Fruit fly (Drosophila melanogaster) whole organism, embryonic: ENCODE results near the gene FASN2.

Source experiments
- CG10274 ChIP-seq: fragments of 200-800 bp; sonication (Bioruptor generic); optimal IDR thresholded peaks from 3 replicates; lab custom pipeline; 2017; ENCODE audit warnings: missing biosample characterization, mild to moderate bottlenecking, missing genetic modification characterization
- CG10959 ChIP-seq: fragments of 200-800 bp; sonication (Bioruptor generic); IDR thresholded peaks from 2 replicates; pipeline ENCODE4 v1.3.6; 2022; ENCODE audit warnings: missing biosample characterization, missing genetic modification characterization
- CG11247 ChIP-seq: fragments of 200-800 bp; sonication (Bioruptor generic); IDR thresholded peaks from 2 replicates; pipeline ENCODE4 v1.3.6; 2022; ENCODE audit warnings: missing biosample characterization, missing genetic modification characterization
- CG12155 ChIP-seq: fragments of 200-800 bp; sonication (Bioruptor generic); optimal IDR thresholded peaks from 3 replicates; lab custom pipeline; 2016; ENCODE audit warnings: missing biosample characterization, missing genetic modification characterization
- CG1603 ChIP-seq: fragments of 200-800 bp; sonication (Bioruptor generic); optimal IDR thresholded peaks from 2 replicates; lab custom pipeline; 2019; ENCODE audit warnings: missing biosample characterization, mild to moderate bottlenecking, missing genetic modification characterization, moderate library complexity
- CG16779 ChIP-seq: fragments of 200-800 bp; sonication (Bioruptor generic); IDR thresholded peaks from 2 replicates; pipeline ENCODE4 v1.3.6; 2022; ENCODE audit warnings: missing biosample characterization, missing genetic modification characterization
- CG17186 ChIP-seq: fragments of 200-800 bp; sonication (Bioruptor generic); optimal IDR thresholded peaks from 3 replicates; lab custom pipeline; 2017; ENCODE audit warnings: missing biosample characterization, missing genetic modification reagents, missing genetic modification characterization
- CG17328 ChIP-seq: fragments of 200-800 bp; sonication (Bioruptor generic); IDR thresholded peaks from 2 replicates; pipeline ENCODE4 v1.3.6; 2022; ENCODE audit warnings: missing biosample characterization, missing genetic modification characterization
- CG17568 ChIP-seq: fragments of 200-800 bp; sonication (Bioruptor generic); optimal IDR thresholded peaks from 2 replicates; lab custom pipeline; 2018; ENCODE audit warnings: missing biosample characterization, mild to moderate bottlenecking, missing genetic modification characterization, moderate library complexity
- CG17612 ChIP-seq: fragments of 200-800 bp; sonication (Bioruptor generic); IDR thresholded peaks from 2 replicates; pipeline ENCODE4 v1.3.6; 2022; ENCODE audit warnings: missing biosample characterization, missing genetic modification characterization
- CG18011 ChIP-seq: fragments of 200-800 bp; sonication (Bioruptor generic); optimal IDR thresholded peaks from 2 replicates; lab custom pipeline; 2017; ENCODE audit warnings: missing biosample characterization, missing genetic modification characterization, mild to moderate bottlenecking, moderate library complexity, missing genotype
- CG18262 ChIP-seq: fragments of 200-800 bp; optimal IDR thresholded peaks from 3 replicates; lab custom pipeline; 2019; ENCODE audit warnings: missing biosample characterization, mild to moderate bottlenecking, missing genetic modification characterization, moderate library complexity
- CG2712 ChIP-seq: fragments of 200-800 bp; optimal IDR thresholded peaks from 3 replicates; lab custom pipeline; 2019; ENCODE audit warnings: missing biosample characterization, mild to moderate bottlenecking, missing genetic modification characterization, moderate library complexity
- CG30403 ChIP-seq: fragments of 200-800 bp; sonication (Bioruptor generic); optimal IDR thresholded peaks from 3 replicates; lab custom pipeline; 2016; ENCODE audit warnings: missing biosample characterization, missing genetic modification characterization
- CG31365 ChIP-seq: fragments of 200-800 bp; sonication (Bioruptor generic); optimal IDR thresholded peaks from 2 replicates; lab custom pipeline; 2018; ENCODE audit warnings: missing biosample characterization, mild to moderate bottlenecking, missing genetic modification characterization
- CG7928 ChIP-seq: fragments of 200-800 bp; sonication (Bioruptor generic); optimal IDR thresholded peaks from 2 replicates; lab custom pipeline; 2017; ENCODE audit warnings: missing biosample characterization, mild to moderate bottlenecking, missing genetic modification characterization
- CG8290 ChIP-seq, 3 experiments: fragments of 200-800 bp; sonication (Bioruptor generic); optimal IDR thresholded peaks; 2 replicates each; lab custom pipeline; 2016 to 2019; ENCODE audit warnings: missing biosample characterization in 3 of 3, missing genetic modification characterization in 3 of 3, mild to moderate bottlenecking in 2 of 3, moderate library complexity in 1 of 3
- CG8944 ChIP-seq: fragments of 200-800 bp; sonication (Bioruptor generic); optimal IDR thresholded peaks from 3 replicates; lab custom pipeline; 2016; ENCODE audit warnings: missing biosample characterization, missing genetic modification characterization
- CG9797 ChIP-seq: fragments of 200-800 bp; sonication (Bioruptor generic); optimal IDR thresholded peaks from 3 replicates; lab custom pipeline; 2018; ENCODE audit warnings: missing biosample characterization, mild to moderate bottlenecking, missing genetic modification characterization
- CkIIα-i1 ChIP-seq: fragments of 200-800 bp; sonication (Bioruptor generic); IDR thresholded peaks from 2 replicates; pipeline ENCODE4 v1.3.6; 2022; ENCODE audit warnings: missing biosample characterization, missing genetic modification characterization
- D19A ChIP-seq: fragments of 200-800 bp; optimal IDR thresholded peaks from 3 replicates; lab custom pipeline; 2019; ENCODE audit warnings: missing biosample characterization, mild to moderate bottlenecking, missing genetic modification characterization, moderate library complexity
- Deaf1 ChIP-seq: fragments of 200-800 bp; optimal IDR thresholded peaks from 3 replicates; lab custom pipeline; 2019; ENCODE audit warnings: missing biosample characterization, mild to moderate bottlenecking, missing genetic modification characterization, moderate library complexity
- Eip74EF ChIP-seq, 2 experiments: fragments of 200-800 bp in 1 of 2; fragments of >200 bp in 1 of 2; sonication (Bioruptor generic) in 1 of 2; optimal IDR thresholded peaks; 2 replicates each; lab custom pipeline; 2017 to 2019; ENCODE audit warnings: missing biosample characterization in 2 of 2, missing genetic modification characterization in 2 of 2, mild to moderate bottlenecking in 1 of 2, moderate library complexity in 1 of 2
- Elba2 ChIP-seq: fragments of 200-800 bp; sonication (Bioruptor generic); optimal IDR thresholded peaks from 3 replicates; lab custom pipeline; 2016; ENCODE audit warnings: missing biosample characterization, missing genetic modification characterization
- Ets65A ChIP-seq: fragments of 200-800 bp; sonication (Bioruptor generic); peaks from one replicate; lab custom pipeline; 2016; ENCODE audit warnings: missing biosample characterization, missing genetic modification characterization
- Meics ChIP-seq: fragments of 200-800 bp; sonication (Bioruptor generic); optimal IDR thresholded peaks from 2 replicates; lab custom pipeline; 2017; ENCODE audit warnings: missing biosample characterization, mild to moderate bottlenecking, missing genetic modification characterization
- Myb ChIP-seq: fragments of 200-800 bp; sonication (Bioruptor generic); optimal IDR thresholded peaks from 2 replicates; lab custom pipeline; 2016; ENCODE audit warnings: missing biosample characterization, missing genetic modification characterization
- Neu2 ChIP-seq: fragments of 200-800 bp; sonication (Bioruptor generic); optimal IDR thresholded peaks from 3 replicates; lab custom pipeline; 2016; ENCODE audit warnings: missing biosample characterization, missing genetic modification characterization, borderline replicate concordance
- Ptx1 ChIP-seq: fragments of 200-800 bp; sonication (Bioruptor generic); IDR thresholded peaks from 2 replicates; pipeline ENCODE4 v1.3.6; 2022; ENCODE audit warnings: missing biosample characterization, missing genetic modification characterization
- Tbp ChIP-seq: fragments of >200 bp; optimal IDR thresholded peaks from 2 replicates; lab custom pipeline; 2018; ENCODE audit warnings: missing biosample characterization, missing genetic modification characterization
- Xbp1 ChIP-seq: fragments of 200-800 bp; sonication (Bioruptor generic); optimal IDR thresholded peaks from 3 replicates; lab custom pipeline; 2016; ENCODE audit warnings: missing biosample characterization, mild to moderate bottlenecking, missing genetic modification characterization
- YL-1 ChIP-seq: fragments of 200-800 bp; sonication (Bioruptor generic); optimal IDR thresholded peaks from 3 replicates; lab custom pipeline; 2017; ENCODE audit warnings: missing biosample characterization, mild to moderate bottlenecking, missing genetic modification characterization
- amos ChIP-seq: fragments of 200-800 bp; sonication (Bioruptor generic); IDR thresholded peaks from 2 replicates; pipeline ENCODE4 v1.3.6; 2022; ENCODE audit warnings: missing biosample characterization, missing genetic modification characterization; ENCODE audit not compliant: partially characterized antibody
- ap ChIP-seq: fragments of 200-800 bp; sonication (Bioruptor generic); IDR thresholded peaks from 2 replicates; pipeline ENCODE4 v1.3.6; 2022; ENCODE audit warnings: missing biosample characterization, missing genetic modification characterization
- ara ChIP-seq: fragments of 200-800 bp; sonication (Bioruptor generic); IDR thresholded peaks from 2 replicates; pipeline ENCODE4 v1.3.6; 2022; ENCODE audit warnings: missing biosample characterization, missing genetic modification characterization
- br ChIP-seq: fragments of >200 bp; optimal IDR thresholded peaks from 2 replicates; lab custom pipeline; 2017
- cas ChIP-seq: fragments of 200-800 bp; sonication (Bioruptor generic); IDR thresholded peaks from 2 replicates; pipeline ENCODE4 v1.3.6; 2022; ENCODE audit warnings: missing biosample characterization, missing genetic modification characterization
- dan ChIP-seq: fragments of 200-800 bp; sonication (Bioruptor generic); IDR thresholded peaks from 2 replicates; pipeline ENCODE4 v1.3.6; 2022; ENCODE audit warnings: missing biosample characterization, missing genetic modification characterization
- dpn ChIP-seq, 2 experiments: fragments of 200-800 bp; sonication (Bioruptor generic); optimal IDR thresholded peaks; 3 replicates each; lab custom pipeline; 2016; ENCODE audit warnings: missing biosample characterization in 2 of 2, missing genetic modification characterization in 2 of 2
- fd64A ChIP-seq: fragments of 200-800 bp; sonication (Bioruptor generic); optimal IDR thresholded peaks from 3 replicates; lab custom pipeline; 2018; ENCODE audit warnings: missing biosample characterization, mild to moderate bottlenecking, missing genetic modification characterization
- fru ChIP-seq: fragments of >200 bp; optimal IDR thresholded peaks from 2 replicates; lab custom pipeline; 2017
- gcm ChIP-seq: fragments of 200-800 bp; sonication (Bioruptor generic); optimal IDR thresholded peaks from 2 replicates; lab custom pipeline; 2019; ENCODE audit warnings: missing biosample characterization, mild to moderate bottlenecking, missing genetic modification characterization, moderate library complexity
- gcm2 ChIP-seq: fragments of 200-800 bp; sonication (Bioruptor generic); optimal IDR thresholded peaks from 2 replicates; lab custom pipeline; 2016; ENCODE audit warnings: missing biosample characterization, missing genetic modification characterization
- gro ChIP-seq: fragments of 200-800 bp; sonication (Bioruptor generic); optimal IDR thresholded peaks from 2 replicates; lab custom pipeline; 2016; ENCODE audit warnings: missing biosample characterization, missing genetic modification characterization
- maf-S ChIP-seq: fragments of 200-800 bp; sonication (Bioruptor generic); optimal IDR thresholded peaks from 2 replicates; lab custom pipeline; 2016; ENCODE audit warnings: missing biosample characterization, missing genetic modification characterization
- nerfin-1 ChIP-seq: fragments of 200-800 bp; sonication (Bioruptor generic); optimal IDR thresholded peaks from 3 replicates; lab custom pipeline; 2019; ENCODE audit warnings: missing biosample characterization, mild to moderate bottlenecking, missing genetic modification characterization, moderate library complexity
- nom ChIP-seq: fragments of 200-800 bp; sonication (Bioruptor generic); optimal IDR thresholded peaks from 2 replicates; lab custom pipeline; 2017; ENCODE audit warnings: missing biosample characterization, missing genetic modification characterization, mild to moderate bottlenecking, moderate library complexity, missing genetic modification reagents
- pfk ChIP-seq: fragments of 200-800 bp; sonication (Bioruptor generic); optimal IDR thresholded peaks from 2 replicates; lab custom pipeline; 2018; ENCODE audit warnings: missing biosample characterization, mild to moderate bottlenecking, missing genetic modification characterization, moderate library complexity
- scrt ChIP-seq: fragments of 200-800 bp; sonication (Bioruptor generic); optimal IDR thresholded peaks from 2 replicates; lab custom pipeline; 2018; ENCODE audit warnings: missing biosample characterization, mild to moderate bottlenecking, missing genetic modification characterization, moderate library complexity
- sens-2 ChIP-seq: fragments of 200-800 bp; sonication (Bioruptor generic); IDR thresholded peaks from 2 replicates; pipeline ENCODE4 v1.3.6; 2022; ENCODE audit warnings: missing biosample characterization, missing genetic modification characterization
- stwl ChIP-seq: fragments of 200-800 bp; sonication (Bioruptor generic); optimal IDR thresholded peaks from 3 replicates; lab custom pipeline; 2018; ENCODE audit warnings: missing biosample characterization, mild to moderate bottlenecking, missing genetic modification characterization, moderate library complexity
- toy ChIP-seq: fragments of 200-800 bp; sonication (Bioruptor generic); IDR thresholded peaks from 2 replicates; pipeline ENCODE4 v1.3.6; 2022; ENCODE audit warnings: missing biosample characterization, missing genetic modification characterization

Gene FASN2

DNA sequence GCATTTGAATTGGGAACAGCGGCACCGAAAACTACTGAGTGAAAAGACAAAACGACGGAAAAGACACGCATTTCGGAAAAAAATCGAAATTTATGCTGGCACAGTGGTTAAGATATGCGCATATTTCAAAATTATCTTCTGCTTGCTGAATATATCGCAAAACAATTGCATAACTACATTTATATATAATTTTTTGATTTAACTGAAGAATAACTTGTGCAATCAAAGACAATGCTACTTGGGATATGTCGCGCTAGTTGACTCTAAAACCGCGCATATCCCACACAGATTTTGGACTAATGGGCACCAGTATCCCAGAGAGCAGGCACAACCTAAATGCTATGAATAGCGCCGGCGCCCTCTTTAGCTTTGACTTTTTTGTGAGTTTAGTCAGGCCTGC, 57.1 kb downstream of the FASN2 start (continued):
- no peak for TF ChIP-seq amos
- TF ChIP-seq CG10959 (GFP tag; lab: Robert Waterston, UW): no peak
- no peak for TF ChIP-seq CG8290 (GFP tag; optimal IDR thresholded peaks at IDR 0.05; lab: Kevin White, UChicago)
- TF ChIP-seq CG8290 (tag; optimal IDR thresholded peaks at IDR 0.05; lab: Kevin White, UChicago): no peak
- TF ChIP-seq Eip74EF (GFP tag; optimal IDR thresholded peaks at IDR 0.05; lab: Kevin White, UChicago): no peak
- TF ChIP-seq CG12155 (GFP tag; lab: Kevin White, UChicago): no peak
- no peak for TF ChIP-seq toy (GFP tag; lab: Robert Waterston, UW)
- TF ChIP-seq dpn (GFP tag; optimal IDR thresholded peaks at IDR 0.05; lab: Kevin White, UChicago): peak; percentile 8 to 26
- TF ChIP-seq CG17568 (GFP tag; lab: Kevin White, UChicago): no peak
- TF ChIP-seq sens-2 (GFP tag; lab: Robert Waterston, UW): no peak
- TF ChIP-seq fru (lab: Kevin White, UChicago): no peak
- TF ChIP-seq cas (GFP tag; lab: Robert Waterston, UW): no peak
- no peak for TF ChIP-seq CkIIα-i1 (GFP tag; lab: Robert Waterston, UW)
- no peak for TF ChIP-seq Elba2 (GFP tag; lab: Kevin White, UChicago)
- peak; percentile 7 for TF ChIP-seq CG8944 (GFP tag; lab: Kevin White, UChicago)
- peak; percentile 44 for TF ChIP-seq CG2712 (tag; lab: Kevin White, UChicago)
- TF ChIP-seq Xbp1 (GFP tag; lab: Kevin White, UChicago): peak; percentile 55
- TF ChIP-seq CG18262: peak; percentile 52
- no peak for TF ChIP-seq CG16779 (GFP tag; lab: Robert Waterston, UW)
- no peak for TF ChIP-seq Ets65A (GFP tag; lab: Kevin White, UChicago)
- peak; percentile 18 for TF ChIP-seq nerfin-1 (tag; lab: Kevin White, UChicago)
- no peak for TF ChIP-seq YL-1 (GFP tag; lab: Kevin White, UChicago)
- TF ChIP-seq pfk (GFP tag; lab: Kevin White, UChicago): no peak
- no peak for TF ChIP-seq scrt (GFP tag; lab: Kevin White, UChicago)
- TF ChIP-seq CG18011 (GFP tag; lab: Kevin White, UChicago): no peak
- TF ChIP-seq D19A (tag; lab: Kevin White, UChicago): peak; percentile 43
- no peak for TF ChIP-seq br (lab: Kevin White, UChicago)
- peak; percentile 42 for TF ChIP-seq CG30403 (GFP tag; lab: Kevin White, UChicago)
- peak; percentile 54 for TF ChIP-seq ara (GFP tag; lab: Robert Waterston, UW)
- TF ChIP-seq CG31365 (tag; lab: Kevin White, UChicago): no peak
- TF ChIP-seq CG1603 (tag; lab: Kevin White, UChicago): peak; percentile 35
- TF ChIP-seq Ptx1 (GFP tag; lab: Robert Waterston, UW): peak; percentile 76
- TF ChIP-seq gcm2 (GFP tag; lab: Kevin White, UChicago): no peak
- no peak for TF ChIP-seq CG17612 (GFP tag; lab: Robert Waterston, UW)
- TF ChIP-seq nom (GFP tag; lab: Kevin White, UChicago): no peak
- TF ChIP-seq Meics (GFP tag; lab: Kevin White, UChicago): no peak
- TF ChIP-seq Neu2 (GFP tag; lab: Kevin White, UChicago): no peak
- TF ChIP-seq Myb (GFP tag; lab: Kevin White, UChicago): no peak
- no peak for TF ChIP-seq maf-S (GFP tag; lab: Kevin White, UChicago)
- TF ChIP-seq gro (GFP tag; lab: Kevin White, UChicago): no peak
- TF ChIP-seq fd64A (GFP tag; lab: Kevin White, UChicago): no peak
- no peak for TF ChIP-seq CG9797 (GFP tag; lab: Kevin White, UChicago)
- TF ChIP-seq dan (GFP tag; lab: Robert Waterston, UW): no peak
- TF ChIP-seq ap: peak; percentile 44; the same call in 1 of the 2 replicates
- no peak for TF ChIP-seq Tbp
- peak; percentile 60 for TF ChIP-seq CG17328 (GFP tag; lab: Robert Waterston, UW)
- TF ChIP-seq Deaf1 (tag; lab: Kevin White, UChicago): no peak
- no peak for TF ChIP-seq stwl (tag; lab: Kevin White, UChicago)
- TF ChIP-seq CG17186 (GFP tag; lab: Kevin White, UChicago): no peak
- no peak for TF ChIP-seq CG11247
- TF ChIP-seq gcm (GFP tag; lab: Kevin White, UChicago): no peak
- no peak for TF ChIP-seq CG7928 (GFP tag; lab: Kevin White, UChicago)
- TF ChIP-seq CG10274 (GFP tag; lab: Kevin White, UChicago): peak; percentile 7
